Worm (Caenorhabditis elegans) whole organism, early embryonic: Measurements from ENCODE around the gene D1054.3.

Experiments
- B0310.2 ChIP-seq: sonication (generic microtip); optimal IDR thresholded peaks from 2 replicates; lab custom pipeline; 2016; ENCODE audit warnings: mild to moderate bottlenecking, missing genetic modification characterization, missing compliant biosample characterization
- F13C5.2 ChIP-seq: sonication (generic microtip); optimal IDR thresholded peaks from 2 replicates; lab custom pipeline; 2017; ENCODE audit warnings: mild to moderate bottlenecking, missing genetic modification characterization, inconsistent platforms, missing compliant biosample characterization
- aly-1 ChIP-seq: sonication (generic microtip); optimal IDR thresholded peaks from 2 replicates; lab custom pipeline; 2016; ENCODE audit warnings: missing genetic modification characterization, missing compliant biosample characterization
- ama-1 ChIP-seq: fragments of 150-350 bp; optimal IDR thresholded peaks from 2 replicates; lab custom pipeline; 2014
- ceh-13 ChIP-seq: fragments of 200-800 bp; sonication (Bioruptor generic); optimal IDR thresholded peaks from 2 replicates; lab custom pipeline; 2018; ENCODE audit warnings: mild to moderate bottlenecking, missing genetic modification characterization, missing compliant biosample characterization
- ceh-36 ChIP-seq: sonication (generic microtip); optimal IDR thresholded peaks from 2 replicates; lab custom pipeline; 2016; ENCODE audit warnings: missing genetic modification characterization, inconsistent platforms, missing compliant biosample characterization
- ets-7 ChIP-seq: sonication (generic microtip); optimal IDR thresholded peaks from 2 replicates; lab custom pipeline; 2016; ENCODE audit warnings: missing genotype, missing genetic modification characterization, missing compliant biosample characterization
- flt-1 ChIP-seq: fragments of 200-800 bp; sonication (Bioruptor generic); IDR thresholded peaks from 2 replicates; pipeline ENCODE4 v1.3.6; 2022; ENCODE audit warnings: missing genetic modification characterization, missing compliant biosample characterization
- hmbx-1 ChIP-seq: sonication (generic microtip); optimal IDR thresholded peaks from 2 replicates; lab custom pipeline; 2016; ENCODE audit warnings: mild to moderate bottlenecking, missing genetic modification characterization, missing compliant biosample characterization
- hmg-4 ChIP-seq: fragments of 200-800 bp; sonication (Bioruptor generic); optimal IDR thresholded peaks from 2 replicates; lab custom pipeline; 2018; ENCODE audit warnings: mild to moderate bottlenecking, missing genetic modification characterization, missing compliant biosample characterization
- hnd-1 ChIP-seq: sonication (generic microtip); optimal IDR thresholded peaks from 2 replicates; lab custom pipeline; 2016; ENCODE audit warnings: missing genetic modification characterization, missing compliant biosample characterization
- pes-1 ChIP-seq: fragments of 200-800 bp; sonication (Bioruptor generic); IDR thresholded peaks from 2 replicates; pipeline ENCODE4 v1.3.6; 2022; ENCODE audit warnings: missing genetic modification reagents, missing genetic modification characterization, missing compliant biosample characterization
- scrt-1 ChIP-seq: fragments of 200-800 bp; sonication (Bioruptor generic); IDR thresholded peaks from 2 replicates; pipeline ENCODE4 v1.3.6; 2022; ENCODE audit warnings: missing genetic modification characterization, missing compliant biosample characterization
- sea-1 ChIP-seq: fragments of 200-800 bp; sonication (Bioruptor generic); conservative IDR thresholded peaks from 2 replicates; pipeline ENCODE4 v1.3.6; 2022; ENCODE audit warnings: missing genetic modification characterization, missing compliant biosample characterization
- tbx-11 ChIP-seq: fragments of 200-800 bp; sonication (Bioruptor generic); IDR thresholded peaks from 2 replicates; pipeline ENCODE4 v1.3.6; 2022; ENCODE audit warnings: missing genetic modification characterization, missing compliant biosample characterization
- tbx-37 ChIP-seq: fragments of 200-800 bp; sonication (Bioruptor generic); conservative IDR thresholded peaks from 2 replicates; pipeline ENCODE4 v1.3.6; 2022; ENCODE audit warnings: missing genetic modification reagents, missing genetic modification characterization, missing compliant biosample characterization
- tra-4 ChIP-seq: sonication (generic microtip); optimal IDR thresholded peaks from 2 replicates; lab custom pipeline; 2017; ENCODE audit warnings: missing genetic modification characterization, missing compliant biosample characterization

Gene D1054.3

ce11 chrV:10801154-10801553 is 29.9 kb downstream of the D1054.3 start, which contains the start of gene D1054.18:
D1054.18 (minus strand) TSS chrV:10801198.
- TF ChIP-seq ceh-13 (GFP tag; lab: Kevin White, UChicago) (no peak), B0310.2 (tag; lab: Kevin White, UChicago) (no peak), tbx-11 (GFP tag; lab: Robert Waterston, UW) (no peak), hmg-4 (no peak), aly-1 (tag; lab: Kevin White, UChicago) (no peak), tra-4 (tag; lab: Kevin White, UChicago) (no peak), hmbx-1 (tag; lab: Kevin White, UChicago) (no peak), ama-1 (lab: Kevin White, UChicago) (no peak)

- TF ChIP-seq ceh-13 (GFP tag; lab: Kevin White, UChicago) (no peak), ama-1 (lab: Kevin White, UChicago) (no peak), tbx-37 (no peak), ceh-36 (no peak), B0310.2 (tag; lab: Kevin White, UChicago) (no peak), hnd-1 (tag; lab: Kevin White, UChicago) (no peak), sea-1 (GFP tag; lab: Robert Waterston, UW) (no peak), tbx-11 (GFP tag; lab: Robert Waterston, UW) (no peak), ets-7 (tag; lab: Kevin White, UChicago) (no peak), pes-1 (GFP tag; lab: Robert Waterston, UW) (no peak), scrt-1 (GFP tag; lab: Robert Waterston, UW) (no peak), F13C5.2 (tag; lab: Kevin White, UChicago) (no peak), hmbx-1 (tag; lab: Kevin White, UChicago) (no peak), tra-4 (tag; lab: Kevin White, UChicago) (no peak), hmg-4 (no peak), flt-1 (GFP tag; lab: Robert Waterston, UW) (no peak), aly-1 (tag; lab: Kevin White, UChicago) (no peak)
These were observed 30.8 kb downstream of the D1054.3 start for ce11 chrV:10802060-10802459.

- no peak for TF ChIP-seq hmbx-1 (tag; lab: Kevin White, UChicago)
These were observed 33.1 kb downstream of the D1054.3 start, which contains the start of gene secs-1 for ce11 chrV:10804374-10804773. secs-1 (minus strand) TSS chrV:10804474.

ce11 chrV:10805934-10806333 is 34.7 kb downstream of the D1054.3 start, which contains the start of gene prp-38:
prp-38 (minus strand) TSS chrV:10806034.
- TF ChIP-seq ceh-13 (GFP tag; lab: Kevin White, UChicago) (no peak), pes-1 (GFP tag; lab: Robert Waterston, UW) (no peak), scrt-1 (GFP tag; lab: Robert Waterston, UW) (no peak), F13C5.2 (tag; lab: Kevin White, UChicago) (no peak), ets-7 (tag; lab: Kevin White, UChicago) (no peak), tra-4 (tag; lab: Kevin White, UChicago) (no peak)

ce11 chrV:10807862-10808327 is 36.6 kb downstream of the D1054.3 start, which contains the start of gene plrg-1:
plrg-1 (minus strand) TSS chrV:10807912.
- TF ChIP-seq F13C5.2 (tag; lab: Kevin White, UChicago) = peak; percentile 94
- peak; percentile 72 for TF ChIP-seq aly-1 (tag; lab: Kevin White, UChicago)
- TF ChIP-seq hnd-1 (tag; lab: Kevin White, UChicago) = peak; percentile 61
- peak; percentile 88 for TF ChIP-seq hmg-4
- TF ChIP-seq sea-1 (GFP tag; lab: Robert Waterston, UW) = peak; percentile 89
- peak; percentile 32 for TF ChIP-seq tra-4 (tag; lab: Kevin White, UChicago)
- peak; percentile 88 for TF ChIP-seq ceh-36
- peak; percentile 64 for TF ChIP-seq ceh-13 (GFP tag; lab: Kevin White, UChicago)
- TF ChIP-seq pes-1 (GFP tag; lab: Robert Waterston, UW) = no peak; the same call in 1 of the 2 replicates
- peak; percentile 64 for TF ChIP-seq B0310.2 (tag; lab: Kevin White, UChicago)
- peak; percentile 80 for TF ChIP-seq tbx-11 (GFP tag; lab: Robert Waterston, UW)
- TF ChIP-seq scrt-1 (GFP tag; lab: Robert Waterston, UW) = peak; percentile 89
- peak; percentile 77 for TF ChIP-seq flt-1 (GFP tag; lab: Robert Waterston, UW)
- peak; percentile 78 for TF ChIP-seq ets-7 (tag; lab: Kevin White, UChicago)
- TF ChIP-seq hmbx-1 (tag; lab: Kevin White, UChicago) = peak; percentile 41
- TF ChIP-seq ama-1 (lab: Kevin White, UChicago) = no peak
- TF ChIP-seq tbx-37 = peak; percentile 88

- TF ChIP-seq hmbx-1 (tag; lab: Kevin White, UChicago) = no peak
These were observed 40.5 kb downstream of the D1054.3 start, which contains the start of gene C29A12.22 for ce11 chrV:10811763-10812162. C29A12.22 (plus strand) TSS chrV:10812063.

ce11 chrV:10813425-10814156 is 42.3 kb downstream of the D1054.3 start, which contains the start of the genes C29A12.1 and lig-1:
C29A12.1 (minus strand) TSS chrV:10813487.
lig-1 (plus strand) TSS chrV:10814106.
- no peak for TF ChIP-seq scrt-1 (GFP tag; lab: Robert Waterston, UW)
- TF ChIP-seq sea-1 (GFP tag; lab: Robert Waterston, UW) = no peak
- TF ChIP-seq flt-1 (GFP tag; lab: Robert Waterston, UW) = no peak
